Worm (Caenorhabditis elegans) whole organism, L2 larva: ENCODE data around the gene F08G5.3.

ENCODE experiments used
- C34F6.9 ChIP-seq: fragments of 150-350 bp; optimal IDR thresholded peaks from 2 replicates; lab custom pipeline; 2014; ENCODE audit warnings: missing biosample characterization, missing genetic modification characterization
- F13H6.1 ChIP-seq: sonication (generic microtip); optimal IDR thresholded peaks from 2 replicates; lab custom pipeline; 2016; ENCODE audit warnings: missing genetic modification characterization, missing compliant biosample characterization
- R02D3.7 ChIP-seq: fragments of 150-350 bp; optimal IDR thresholded peaks from 2 replicates; lab custom pipeline; 2014; ENCODE audit warnings: missing biosample characterization, missing genetic modification characterization
- Y55F3AM.14 ChIP-seq: fragments of 200-800 bp; sonication (Bioruptor generic); optimal IDR thresholded peaks from 2 replicates; lab custom pipeline; 2018; ENCODE audit warnings: mild to moderate bottlenecking, missing genetic modification characterization, missing compliant biosample characterization
- alr-1 ChIP-seq: fragments of 150-350 bp; optimal IDR thresholded peaks from 2 replicates; lab custom pipeline; 2014; ENCODE audit warnings: missing biosample characterization, missing genetic modification characterization
- aly-2 ChIP-seq: fragments of 150-350 bp; optimal IDR thresholded peaks from 2 replicates; lab custom pipeline; 2014; ENCODE audit warnings: missing biosample characterization, missing genetic modification characterization
- ama-1 ChIP-seq: fragments of 150-350 bp; optimal IDR thresholded peaks from 2 replicates; lab custom pipeline; 2018; ENCODE audit warnings: inconsistent platforms
- blmp-1 ChIP-seq: sonication (generic microtip); optimal IDR thresholded peaks from 2 replicates; lab custom pipeline; 2017; ENCODE audit warnings: missing genetic modification characterization, mild to moderate bottlenecking, missing compliant biosample characterization, antibody characterized with exemption, moderate library complexity; ENCODE audit not compliant: insufficient read depth
- ceh-16 ChIP-seq: fragments of 150-350 bp; optimal IDR thresholded peaks from 2 replicates; lab custom pipeline; 2014; ENCODE audit warnings: missing biosample characterization, missing genetic modification characterization
- ceh-82 ChIP-seq: fragments of 150-350 bp; optimal IDR thresholded peaks from 2 replicates; lab custom pipeline; 2014; ENCODE audit warnings: missing biosample characterization, missing genetic modification characterization
- crh-2 ChIP-seq: sonication (generic microtip); optimal IDR thresholded peaks from 2 replicates; lab custom pipeline; 2017; ENCODE audit warnings: missing biosample characterization, missing genetic modification characterization
- dmd-4 ChIP-seq: sonication (generic microtip); optimal IDR thresholded peaks from 2 replicates; lab custom pipeline; 2017; ENCODE audit warnings: missing biosample characterization, missing genetic modification characterization
- elt-1 ChIP-seq: fragments of 150-350 bp; optimal IDR thresholded peaks from 2 replicates; lab custom pipeline; 2014; ENCODE audit warnings: missing biosample characterization, missing genetic modification characterization
- elt-3 ChIP-seq: sonication (generic microtip); optimal IDR thresholded peaks from 2 replicates; lab custom pipeline; 2017; ENCODE audit warnings: missing biosample characterization, missing genetic modification characterization
- fos-1 ChIP-seq: fragments of 150-350 bp; optimal IDR thresholded peaks from 2 replicates; lab custom pipeline; 2014; ENCODE audit warnings: missing biosample characterization, missing genetic modification characterization
- gmeb-1 ChIP-seq: fragments of 150-350 bp; optimal IDR thresholded peaks from 2 replicates; lab custom pipeline; 2014; ENCODE audit warnings: missing biosample characterization, missing genetic modification characterization
- lin-39 ChIP-seq: fragments of 150-350 bp; optimal IDR thresholded peaks from 2 replicates; lab custom pipeline; 2014; ENCODE audit warnings: missing biosample characterization, missing genetic modification reagents, missing genetic modification characterization
- lsy-2 ChIP-seq, 2 experiments: fragments of 150-350 bp in 1 of 2; sonication (generic microtip) in 1 of 2; optimal IDR thresholded peaks; 2 replicates each; lab custom pipeline; 2014 to 2017; ENCODE audit warnings: missing biosample characterization in 2 of 2, missing genetic modification characterization in 2 of 2
- mab-5 ChIP-seq: fragments of 150-350 bp; optimal IDR thresholded peaks from 2 replicates; lab custom pipeline; 2014; ENCODE audit warnings: missing biosample characterization, missing genetic modification characterization
- mbf-1 ChIP-seq: sonication (generic microtip); optimal IDR thresholded peaks from 2 replicates; lab custom pipeline; 2017; ENCODE audit warnings: missing biosample characterization, missing genetic modification characterization
- mdl-1 ChIP-seq, 2 experiments: fragments of 150-350 bp in 1 of 2; sonication (generic microtip) in 1 of 2; optimal IDR thresholded peaks; 2 replicates each; lab custom pipeline; 2017; ENCODE audit warnings: missing biosample characterization in 2 of 2, missing genetic modification characterization in 2 of 2
- nhr-10 ChIP-seq: sonication (generic microtip); optimal IDR thresholded peaks from 2 replicates; lab custom pipeline; 2017; ENCODE audit warnings: missing biosample characterization, missing genetic modification characterization
- nhr-129 ChIP-seq: fragments of 150-350 bp; optimal IDR thresholded peaks from 2 replicates; lab custom pipeline; 2014; ENCODE audit warnings: missing biosample characterization, missing genetic modification characterization
- nhr-21 ChIP-seq: fragments of 150-350 bp; optimal IDR thresholded peaks from 2 replicates; lab custom pipeline; 2014; ENCODE audit warnings: missing biosample characterization, missing genetic modification characterization
- nhr-23 ChIP-seq: fragments of 150-350 bp; optimal IDR thresholded peaks from 2 replicates; lab custom pipeline; 2014; ENCODE audit warnings: missing biosample characterization, missing genetic modification reagents, missing genetic modification characterization
- nhr-237 ChIP-seq: fragments of 150-350 bp; optimal IDR thresholded peaks from 2 replicates; lab custom pipeline; 2014; ENCODE audit warnings: missing biosample characterization, missing genetic modification characterization
- nhr-25 ChIP-seq: fragments of 150-350 bp; sonication (generic microtip); optimal IDR thresholded peaks from 3 replicates; lab custom pipeline; 2014; ENCODE audit warnings: missing biosample characterization, missing genetic modification characterization
- nhr-77 ChIP-seq: fragments of 150-350 bp; optimal IDR thresholded peaks from 2 replicates; lab custom pipeline; 2014; ENCODE audit warnings: missing biosample characterization, missing genetic modification characterization
- peb-1 ChIP-seq: fragments of 150-350 bp; optimal IDR thresholded peaks from 2 replicates; lab custom pipeline; 2014; ENCODE audit warnings: missing biosample characterization, missing genetic modification characterization
- sem-4 ChIP-seq: fragments of 150-350 bp; optimal IDR thresholded peaks from 2 replicates; lab custom pipeline; 2014; ENCODE audit warnings: missing biosample characterization, missing genetic modification reagents, missing genetic modification characterization
- skn-1 ChIP-seq: sonication (generic microtip); optimal IDR thresholded peaks from 2 replicates; lab custom pipeline; 2017; ENCODE audit warnings: missing biosample characterization, missing genetic modification characterization
- snpc-4 ChIP-seq: fragments of 150-350 bp; optimal IDR thresholded peaks from 2 replicates; lab custom pipeline; 2014; ENCODE audit warnings: missing biosample characterization, missing genetic modification characterization
- unc-55 ChIP-seq: fragments of 150-350 bp; sonication (generic microtip); optimal IDR thresholded peaks from 3 replicates; lab custom pipeline; 2014; ENCODE audit warnings: missing biosample characterization, missing genetic modification reagents, missing genetic modification characterization
- unc-62 ChIP-seq: fragments of 150-350 bp; optimal IDR thresholded peaks from 2 replicates; lab custom pipeline; 2014; ENCODE audit warnings: missing biosample characterization, missing genetic modification reagents, missing genetic modification characterization
- zag-1 ChIP-seq: fragments of 150-350 bp; optimal IDR thresholded peaks from 2 replicates; lab custom pipeline; 2014; ENCODE audit warnings: missing biosample characterization, missing genetic modification characterization
- ztf-11 ChIP-seq: sonication (generic microtip); optimal IDR thresholded peaks from 2 replicates; lab custom pipeline; 2017; ENCODE audit warnings: missing biosample characterization, missing genetic modification characterization
- ztf-4 ChIP-seq: fragments of 150-350 bp; optimal IDR thresholded peaks from 2 replicates; lab custom pipeline; 2014; ENCODE audit warnings: missing biosample characterization, missing genetic modification characterization

Gene F08G5.3

DNA sequence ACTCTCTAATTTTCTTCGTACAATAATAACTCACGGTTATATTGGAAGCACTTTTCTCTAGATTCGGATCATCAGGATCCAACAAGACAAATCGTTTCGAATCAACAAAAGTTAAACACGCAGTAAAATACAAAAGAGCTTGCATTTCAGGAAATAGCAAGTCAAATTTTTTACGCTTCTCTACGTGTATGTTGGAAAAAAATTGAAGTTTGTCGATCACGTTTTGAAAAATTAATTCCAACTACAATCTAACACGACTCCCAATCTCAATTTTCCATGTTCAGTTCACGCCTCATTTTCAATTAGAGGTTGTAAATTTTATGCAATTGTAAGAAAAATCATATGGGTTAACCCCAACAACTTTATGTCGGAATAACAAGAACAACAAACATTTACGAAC, 27.4 kb downstream of the F08G5.3 start, which contains the start of gene spe-45:
Gene spe-45 (minus strand): TSS at position 145 of the 400 bp plus-strand sequence.
- TF ChIP-seq nhr-129 (tag; lab: Kevin White, UChicago): peak; percentile 0
- no peak for TF ChIP-seq ama-1 (lab: Kevin White, UChicago)
- no peak for TF ChIP-seq F13H6.1 (tag; lab: Kevin White, UChicago)
- TF ChIP-seq crh-2: no peak
- TF ChIP-seq peb-1: no peak
- TF ChIP-seq blmp-1 (tag; lab: Kevin White, UChicago): no peak
- TF ChIP-seq zag-1: no peak

DNA sequence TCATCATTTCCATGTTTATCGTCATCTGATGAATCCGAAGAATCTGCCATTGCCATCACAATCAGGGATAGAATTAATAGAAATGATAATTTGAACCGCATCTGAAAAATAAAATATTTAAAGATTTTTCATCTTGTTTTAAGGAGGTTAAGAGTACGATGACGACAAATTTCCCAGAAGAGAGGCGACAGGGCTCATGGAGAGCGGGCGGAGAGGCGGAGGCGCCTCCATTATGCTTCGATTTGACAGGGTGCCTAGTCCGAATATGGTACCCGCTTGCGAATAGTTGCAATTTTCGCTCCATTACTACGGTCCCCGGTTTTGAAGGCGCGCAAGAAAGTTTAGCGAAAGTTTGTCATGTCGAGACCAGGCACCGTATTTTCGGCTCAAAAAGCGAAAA, 32.3 kb downstream of the F08G5.3 start, which contains the start of gene F28D1.6:
Gene F28D1.6 (minus strand): TSS at position 101 of the 400 bp plus-strand sequence.
- no peak for TF ChIP-seq unc-62 (GFP tag; lab: Kevin White, UChicago)

DNA sequence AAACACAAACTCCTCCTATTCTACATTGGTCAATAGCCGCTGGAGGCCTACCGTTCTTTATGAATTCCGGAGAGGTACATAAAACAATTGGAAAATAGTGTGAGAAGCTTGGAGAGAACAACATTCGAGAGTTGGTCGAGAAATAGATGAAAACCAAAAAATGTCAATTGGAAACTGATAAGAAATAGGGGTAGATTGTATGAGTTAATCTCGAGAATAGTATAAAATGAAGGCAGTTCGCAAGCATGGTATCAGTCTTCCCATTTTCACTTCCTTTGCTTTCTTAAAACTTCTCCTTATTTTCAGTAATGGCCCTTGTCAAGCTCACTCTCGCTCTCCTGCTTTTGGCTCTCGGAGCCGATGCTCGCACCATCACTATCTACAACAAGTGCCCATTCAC, 34.5 kb downstream of the F08G5.3 start, which contains the start of gene thn-2:
Gene thn-2 (plus strand): TSS at position 307 of the 400 bp plus-strand sequence.
- TF ChIP-seq lsy-2 (tag; optimal IDR thresholded peaks at IDR 0.05; lab: Kevin White, UChicago) (no peak), aly-2 (tag; lab: Kevin White, UChicago) (no peak), ama-1 (lab: Kevin White, UChicago) (no peak), ztf-4 (no peak), sem-4 (tag; lab: Kevin White, UChicago) (no peak), mdl-1 (tag; optimal IDR thresholded peaks at IDR 0.05; lab: Kevin White, UChicago) (no peak), gmeb-1 (tag; lab: Kevin White, UChicago) (no peak), nhr-129 (tag; lab: Kevin White, UChicago) (no peak), lin-39 (tag; lab: Kevin White, UChicago) (no peak), nhr-23 (tag; lab: Kevin White, UChicago) (no peak)

DNA sequence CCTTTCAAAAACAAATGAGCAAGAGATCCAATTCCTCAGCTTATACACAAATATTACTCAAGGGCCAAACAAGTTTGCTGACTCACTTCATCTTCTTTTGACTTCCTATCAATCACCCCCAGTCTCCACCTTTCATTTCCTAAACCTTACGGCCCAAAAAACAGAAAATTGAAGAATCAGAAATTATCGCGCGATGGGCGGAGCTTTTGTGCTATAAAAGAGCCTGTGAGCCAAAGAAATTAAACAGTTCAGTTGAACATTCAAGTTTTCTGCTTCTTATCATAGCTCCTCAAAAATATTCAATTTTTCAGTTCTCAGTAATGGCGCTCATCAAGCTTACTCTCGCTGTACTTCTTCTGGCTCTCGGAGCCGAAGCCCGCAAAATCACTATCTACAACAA, 37.6 kb downstream of the F08G5.3 start, which contains the start of gene thn-1:
Gene thn-1 (plus strand): TSS at position 301 of the 400 bp plus-strand sequence.
- no peak for TF ChIP-seq unc-62 (GFP tag; lab: Kevin White, UChicago)
- TF ChIP-seq elt-1 (tag; lab: Kevin White, UChicago): no peak
- no peak for TF ChIP-seq dmd-4
- no peak for TF ChIP-seq Y55F3AM.14 (GFP tag; lab: Kevin White, UChicago)
- TF ChIP-seq ceh-82 (tag; lab: Kevin White, UChicago): no peak
- no peak for TF ChIP-seq C34F6.9
- TF ChIP-seq ztf-4: no peak
- no peak for TF ChIP-seq sem-4 (tag; lab: Kevin White, UChicago)
- no peak for TF ChIP-seq snpc-4 (tag; lab: Kevin White, UChicago)
- no peak for TF ChIP-seq peb-1
- TF ChIP-seq alr-1 (tag; lab: Kevin White, UChicago): no peak
- TF ChIP-seq R02D3.7 (tag; lab: Kevin White, UChicago): no peak
- TF ChIP-seq ama-1 (lab: Kevin White, UChicago): no peak
- no peak for TF ChIP-seq ceh-16
- no peak for TF ChIP-seq nhr-129 (tag; lab: Kevin White, UChicago)
- TF ChIP-seq nhr-10 (tag; lab: Kevin White, UChicago): no peak
- TF ChIP-seq nhr-77 (tag; lab: Kevin White, UChicago): no peak
- TF ChIP-seq mdl-1 (tag; optimal IDR thresholded peaks at IDR 0.05; lab: Kevin White, UChicago): no peak
- TF ChIP-seq nhr-237: no peak

DNA sequence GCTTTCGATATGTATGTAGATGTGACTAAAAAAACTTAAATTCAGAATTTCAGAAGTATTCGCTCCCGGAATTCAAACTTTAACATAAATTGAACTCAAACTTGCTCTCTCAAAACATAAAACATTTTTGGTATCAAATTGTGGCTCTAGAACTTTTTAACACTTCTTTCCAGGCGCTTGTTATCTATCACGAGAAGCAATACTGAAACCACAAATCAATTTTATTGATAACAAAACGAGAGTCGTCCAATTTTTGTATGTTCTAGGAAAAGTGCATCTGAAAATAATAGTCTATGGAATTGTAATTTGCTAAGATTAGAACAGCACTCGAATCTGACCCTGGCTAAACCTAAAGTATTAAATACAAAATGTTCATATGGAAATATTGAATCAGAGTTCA, 38.5 kb downstream of the F08G5.3 start:
- TF ChIP-seq skn-1 (tag; lab: Kevin White, UChicago) (no peak), nhr-25 (tag; lab: Kevin White, UChicago) (no peak), mab-5 (no peak), fos-1 (peak; percentile 75), R02D3.7 (tag; lab: Kevin White, UChicago) (no peak)

DNA sequence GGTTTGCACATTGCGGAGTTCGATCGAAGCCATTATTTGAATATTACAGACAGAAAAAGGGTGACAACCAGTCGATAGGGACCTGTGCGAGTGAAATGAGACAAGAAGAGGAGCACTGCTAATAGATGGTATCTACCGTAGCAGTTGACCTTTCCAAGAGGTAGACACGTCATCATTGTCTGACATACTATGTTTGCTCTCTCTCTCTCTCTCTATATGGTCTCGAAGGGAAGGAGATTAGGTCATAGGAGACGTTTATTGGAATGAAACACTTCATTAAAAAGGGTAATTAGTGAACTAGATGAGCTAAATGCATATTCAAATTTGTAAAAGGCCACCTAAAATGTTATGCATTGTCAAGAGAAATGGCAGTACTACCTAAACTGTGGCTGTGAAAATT, 41.4 kb downstream of the F08G5.3 start, which contains the start of gene atz-1:
Gene atz-1 (minus strand): TSS at position 101 of the 400 bp plus-strand sequence.
- TF ChIP-seq mbf-1: no peak
- no peak for TF ChIP-seq elt-1 (tag; lab: Kevin White, UChicago)
- TF ChIP-seq dmd-4: no peak
- TF ChIP-seq aly-2 (tag; lab: Kevin White, UChicago): no peak
- TF ChIP-seq F13H6.1 (tag; lab: Kevin White, UChicago): no peak
- no peak for TF ChIP-seq gmeb-1 (tag; lab: Kevin White, UChicago)
- TF ChIP-seq nhr-21 (tag; lab: Kevin White, UChicago): no peak
- TF ChIP-seq unc-55 (GFP tag; lab: Kevin White, UChicago): no peak
- TF ChIP-seq skn-1 (tag; lab: Kevin White, UChicago): no peak
- no peak for TF ChIP-seq ceh-82 (tag; lab: Kevin White, UChicago)
- no peak for TF ChIP-seq elt-3
- no peak for TF ChIP-seq ztf-4
- TF ChIP-seq ztf-11: no peak
- TF ChIP-seq nhr-10 (tag; lab: Kevin White, UChicago): no peak
- TF ChIP-seq sem-4 (tag; lab: Kevin White, UChicago): no peak
- no peak for TF ChIP-seq unc-62 (GFP tag; lab: Kevin White, UChicago)
